Fruit fly (Drosophila melanogaster): ENCODE data around the gene CG4577.

Gene CG4577

dm6 chr2L:1177522-1177921, 43.0 kb downstream of the CG4577 start, which contains the start of gene CG4896:
CG4896 (plus strand) TSS chr2L:1177690.
- no peak for TF ChIP-seq CTCF (optimal IDR thresholded peaks at IDR 0.05)
- no peak for TF ChIP-seq CG8478 (optimal IDR thresholded peaks at IDR 0.05)

DNA sequence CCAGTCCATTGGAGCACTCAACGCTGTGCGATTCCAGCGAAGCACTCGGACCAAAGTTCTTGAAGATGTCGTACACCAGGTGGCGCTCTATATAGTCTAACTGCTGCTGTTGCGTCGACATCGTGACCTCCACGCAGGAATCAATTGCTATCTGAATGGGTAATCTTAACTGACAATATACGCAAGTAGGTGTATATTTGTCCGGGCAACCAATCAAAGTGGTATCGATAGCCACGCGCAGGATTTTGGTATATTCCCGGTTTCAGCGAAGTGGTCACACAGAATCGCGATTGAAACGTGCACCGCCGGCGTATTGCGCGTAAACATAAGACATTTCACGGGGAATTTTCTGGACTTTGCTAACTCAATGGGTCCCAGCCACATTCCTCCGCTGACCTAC, 49.3 kb downstream of the CG4577 start, which contains the start of the genes CG5126 and Tgt:
Gene CG5126, minus strand, starts transcription at position 222 of the 400 bp plus-strand sequence.
Gene Tgt, plus strand, starts transcription at position 267 of the 400 bp plus-strand sequence.
- no peak for TF ChIP-seq CG8478 (optimal IDR thresholded peaks at IDR 0.05)
- peak; percentile 68 to 83 for TF ChIP-seq CTCF (optimal IDR thresholded peaks at IDR 0.05)

dm6 chr2L:1185642-1186497, 51.4 kb downstream of the CG4577 start, which contains the start of gene CG5001:
CG5001 (plus strand) TSS chr2L:1185757.
- no peak for TF ChIP-seq CTCF (optimal IDR thresholded peaks at IDR 0.05)
- no peak for TF ChIP-seq CG8478 (optimal IDR thresholded peaks at IDR 0.05)
